Comparison of ENCODE assay signal across 1 worm cellular context in genomic region chrX:13687111-13687512, ce11.
TF ChIP-seq lines count a peak whose summit lies in the region.

No protein-coding gene starts in this region.

TF ChIP-seq in whole organism, L4 larva, 104 proteins besides CTCF, POLR2A, EP300 and RAD21 (continued from another document):
- TF ChIP-seq nhr-42 (GFP tag; IDR thresholded peaks at IDR 0.05; lab: Robert Waterston, UW) (no peak), saeg-2 (GFP tag; IDR thresholded peaks at IDR 0.05; lab: Robert Waterston, UW) (no peak), R02D3.7 (tag; optimal IDR thresholded peaks at IDR 0.05; lab: Kevin White, UChicago) (no peak), set-16 (GFP tag; IDR thresholded peaks at IDR 0.05; lab: Robert Waterston, UW) (peak; percentile 35; the same call in 1 of the 2 replicates), zip-2 (tag; optimal IDR thresholded peaks at IDR 0.05; lab: Kevin White, UChicago) (no peak), ceh-44 (GFP tag; IDR thresholded peaks at IDR 0.05; lab: Robert Waterston, UW) (no peak), egl-27 (tag; optimal IDR thresholded peaks at IDR 0.05; lab: Kevin White, UChicago) (no peak), mep-1 (tag; optimal IDR thresholded peaks at IDR 0.05; lab: Kevin White, UChicago) (peak; percentile 72), nhr-11 (tag; optimal IDR thresholded peaks at IDR 0.05; lab: Kevin White, UChicago) (no peak), ceh-20 (GFP tag; IDR thresholded peaks at IDR 0.05; lab: Robert Waterston, UW) (no peak), duxl-1 (tag; optimal IDR thresholded peaks at IDR 0.05; lab: Kevin White, UChicago; ENCODE audit: poor library complexity) (no peak), lin-39 (tag; optimal IDR thresholded peaks at IDR 0.05; lab: Kevin White, UChicago) (no peak), hlh-11 (tag; optimal IDR thresholded peaks at IDR 0.05; lab: Kevin White, UChicago) (peak; percentile 73), mes-2 (tag; optimal IDR thresholded peaks at IDR 0.05; lab: Kevin White, UChicago; ENCODE audit: poor library complexity, severe bottlenecking) (peak; percentile 64), nhr-41 (GFP tag; IDR thresholded peaks at IDR 0.05; lab: Robert Waterston, UW) (no peak), nhr-111 (GFP tag; optimal IDR thresholded peaks at IDR 0.05; lab: Kevin White, UChicago) (no peak), T20F7.1 (GFP tag; optimal IDR thresholded peaks at IDR 0.05; lab: Kevin White, UChicago) (no peak), mxl-3 (GFP tag; optimal IDR thresholded peaks at IDR 0.05; lab: Kevin White, UChicago) (peak; percentile 81), ctbp-1 (GFP tag; IDR thresholded peaks at IDR 0.05; lab: Robert Waterston, UW) (0 out of 2 replicates have a peak, but pooled peaks have one; percentile 50), dpl-1 (GFP tag; optimal IDR thresholded peaks at IDR 0.05; lab: Kevin White, UChicago) (no peak), Y48G9A.11 (GFP tag; IDR thresholded peaks at IDR 0.05; lab: Robert Waterston, UW) (no peak), mxl-2 (GFP tag; conservative IDR thresholded peaks at IDR 0.05; lab: Robert Waterston, UW) (no peak), spr-3 (GFP tag; optimal IDR thresholded peaks at IDR 0.05; lab: Kevin White, UChicago) (no peak)
